Worm (Caenorhabditis elegans): ENCODE measurements around the gene H43I07.4.

DNA sequence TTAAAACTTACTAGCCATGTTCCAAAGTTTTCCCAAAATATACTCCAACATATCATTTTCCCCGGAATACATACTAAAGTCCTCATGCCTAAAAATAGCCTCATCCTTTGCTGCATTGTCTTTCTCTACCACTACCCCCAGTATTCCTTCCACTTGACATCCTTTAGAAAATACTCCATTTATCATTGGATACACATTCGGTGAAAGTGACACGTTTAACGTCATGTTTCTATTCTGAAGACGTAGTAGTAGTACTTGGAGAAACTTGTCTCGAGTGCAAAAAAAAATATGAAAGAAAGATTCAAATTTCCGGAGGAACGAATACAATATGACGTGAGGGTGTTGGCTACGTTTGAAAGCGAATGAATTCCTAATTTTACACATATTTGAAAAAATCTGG is 946 bp downstream of the H43I07.4 start:
- no peak for TF ChIP-seq B0310.2 (tag; optimal IDR thresholded peaks at IDR 0.05)
- no peak for TF ChIP-seq tbx-37 (GFP tag; conservative IDR thresholded peaks at IDR 0.05)
- TF ChIP-seq ama-1 (optimal IDR thresholded peaks at IDR 0.05), result no peak
- TF ChIP-seq flt-1 (GFP tag; IDR thresholded peaks at IDR 0.05), result no peak
- TF ChIP-seq pes-1 (GFP tag; IDR thresholded peaks at IDR 0.05), result no peak
- TF ChIP-seq tra-4 (tag; optimal IDR thresholded peaks at IDR 0.05), result no peak
- TF ChIP-seq hnd-1 (tag; optimal IDR thresholded peaks at IDR 0.05), result no peak
- no peak for TF ChIP-seq hmbx-1 (tag; optimal IDR thresholded peaks at IDR 0.05)
- TF ChIP-seq ceh-13 (GFP tag; optimal IDR thresholded peaks at IDR 0.05), result no peak
- TF ChIP-seq ceh-36 (tag; optimal IDR thresholded peaks at IDR 0.05), result no peak
- TF ChIP-seq scrt-1 (GFP tag; IDR thresholded peaks at IDR 0.05), result no peak

All from whole organism, early embryonic.